Fruit fly (Drosophila melanogaster) whole organism, embryonic: ENCODE data around the gene spidey.

Experiments
- B-H2 ChIP-seq: fragments of 200-800 bp; sonication (Bioruptor generic); optimal IDR thresholded peaks from 2 replicates; lab custom pipeline; 2018; ENCODE audit warnings: missing biosample characterization, mild to moderate bottlenecking, missing genetic modification characterization
- CG10209 ChIP-seq: fragments of 200-800 bp; sonication (Bioruptor generic); optimal IDR thresholded peaks from 3 replicates; lab custom pipeline; 2017; ENCODE audit warnings: missing biosample characterization, mild to moderate bottlenecking, missing genetic modification characterization, missing genetic modification reagents
- CG10321 ChIP-seq: fragments of 200-800 bp; sonication (Bioruptor generic); IDR thresholded peaks from 2 replicates; pipeline ENCODE4 v1.3.6; 2022; ENCODE audit warnings: missing biosample characterization, missing genetic modification characterization
- CG11696 ChIP-seq: fragments of 200-800 bp; sonication (Bioruptor generic); IDR thresholded peaks from 2 replicates; pipeline ENCODE4 v1.3.6; 2022; ENCODE audit warnings: missing biosample characterization, missing genetic modification characterization
- CG12219 ChIP-seq: fragments of 200-800 bp; sonication (Bioruptor generic); optimal IDR thresholded peaks from 3 replicates; lab custom pipeline; 2018; ENCODE audit warnings: missing biosample characterization, mild to moderate bottlenecking, missing genetic modification characterization
- CG12659 ChIP-seq: fragments of 200-800 bp; sonication (Bioruptor generic); optimal IDR thresholded peaks from 3 replicates; lab custom pipeline; 2017; ENCODE audit warnings: mild to moderate bottlenecking, missing biosample characterization, missing genetic modification reagents, missing genetic modification characterization
- CG12942 ChIP-seq: fragments of 200-800 bp; sonication (Bioruptor generic); optimal IDR thresholded peaks from 3 replicates; lab custom pipeline; 2016; ENCODE audit warnings: missing biosample characterization, missing genetic modification characterization
- CG14441 ChIP-seq: fragments of 200-800 bp; sonication (Bioruptor generic); IDR thresholded peaks from 2 replicates; pipeline ENCODE4 v1.3.6; 2022; ENCODE audit warnings: missing biosample characterization, missing genetic modification characterization
- CG14965 ChIP-seq: fragments of 200-800 bp; sonication (Bioruptor generic); optimal IDR thresholded peaks from 2 replicates; lab custom pipeline; 2016; ENCODE audit warnings: missing biosample characterization, missing genetic modification characterization, borderline replicate concordance
- CG17328 ChIP-seq: fragments of 200-800 bp; sonication (Bioruptor generic); IDR thresholded peaks from 2 replicates; pipeline ENCODE4 v1.3.6; 2022; ENCODE audit warnings: missing biosample characterization, missing genetic modification characterization
- CG17385 ChIP-seq: fragments of 200-800 bp; sonication (Bioruptor generic); optimal IDR thresholded peaks from 3 replicates; lab custom pipeline; 2018; ENCODE audit warnings: missing biosample characterization, mild to moderate bottlenecking, missing genetic modification characterization
- CG31365 ChIP-seq: fragments of 200-800 bp; sonication (Bioruptor generic); optimal IDR thresholded peaks from 2 replicates; lab custom pipeline; 2018; ENCODE audit warnings: missing biosample characterization, mild to moderate bottlenecking, missing genetic modification characterization
- CG34376 ChIP-seq: fragments of 200-800 bp; sonication (Bioruptor generic); optimal IDR thresholded peaks from 2 replicates; lab custom pipeline; 2018; ENCODE audit warnings: missing biosample characterization, mild to moderate bottlenecking, missing genetic modification characterization
- CG3838 ChIP-seq: fragments of 200-800 bp; sonication (Bioruptor generic); optimal IDR thresholded peaks from 3 replicates; lab custom pipeline; 2016; ENCODE audit warnings: missing biosample characterization, missing genetic modification characterization
- CG4820 ChIP-seq: fragments of 200-800 bp; sonication (Bioruptor generic); optimal IDR thresholded peaks from 3 replicates; lab custom pipeline; 2016; ENCODE audit warnings: missing biosample characterization, missing genetic modification characterization
- CG6254 ChIP-seq: fragments of 200-800 bp; sonication (Bioruptor generic); optimal IDR thresholded peaks from 3 replicates; lab custom pipeline; 2017; ENCODE audit warnings: mild to moderate bottlenecking, missing biosample characterization, missing genetic modification reagents, missing genetic modification characterization
- CG9215 ChIP-seq: fragments of 200-800 bp; sonication (Bioruptor generic); IDR thresholded peaks from 2 replicates; pipeline ENCODE4 v1.3.6; 2022; ENCODE audit warnings: missing biosample characterization, missing genetic modification characterization
- CG9817 ChIP-seq: fragments of 200-800 bp; sonication (Bioruptor generic); optimal IDR thresholded peaks from 2 replicates; lab custom pipeline; 2018; ENCODE audit warnings: missing biosample characterization, mild to moderate bottlenecking, missing genetic modification characterization, moderate library complexity
- CG9932 ChIP-seq: fragments of 200-800 bp; sonication (Bioruptor generic); IDR thresholded peaks from 2 replicates; pipeline ENCODE4 v1.3.6; 2022; ENCODE audit warnings: missing biosample characterization, missing genetic modification characterization
- Camta ChIP-seq: fragments of 200-800 bp; sonication (Bioruptor generic); optimal IDR thresholded peaks from 2 replicates; lab custom pipeline; 2016; ENCODE audit warnings: missing biosample characterization, missing genetic modification characterization
- Dp ChIP-seq: fragments of 200-800 bp; sonication (Bioruptor generic); optimal IDR thresholded peaks from 2 replicates; lab custom pipeline; 2018; ENCODE audit warnings: missing biosample characterization, mild to moderate bottlenecking, missing genetic modification characterization, moderate library complexity
- ERR ChIP-seq: fragments of 200-800 bp; sonication (Bioruptor generic); optimal IDR thresholded peaks from 2 replicates; lab custom pipeline; 2016; ENCODE audit warnings: missing biosample characterization, missing genetic modification characterization
- Elba2 ChIP-seq: fragments of 200-800 bp; sonication (Bioruptor generic); optimal IDR thresholded peaks from 3 replicates; lab custom pipeline; 2016; ENCODE audit warnings: missing biosample characterization, missing genetic modification characterization
- Hr39 ChIP-seq: fragments of >200 bp; optimal IDR thresholded peaks from 2 replicates; lab custom pipeline; 2017
- Hr78 ChIP-seq, 2 experiments: fragments of 200-800 bp in 1 of 2; fragments of >200 bp in 1 of 2; sonication (Bioruptor generic) in 1 of 2; optimal IDR thresholded peaks; 2 replicates each; lab custom pipeline; 2017 to 2019; ENCODE audit warnings: missing biosample characterization in 2 of 2, missing genetic modification characterization in 2 of 2, mild to moderate bottlenecking in 1 of 2, moderate library complexity in 1 of 2
- Jarid2 ChIP-seq: fragments of 200-800 bp; sonication (Bioruptor generic); optimal IDR thresholded peaks from 3 replicates; lab custom pipeline; 2017; ENCODE audit warnings: mild to moderate bottlenecking, missing biosample characterization, missing genetic modification reagents, missing genetic modification characterization
- Neu2 ChIP-seq: fragments of 200-800 bp; sonication (Bioruptor generic); optimal IDR thresholded peaks from 3 replicates; lab custom pipeline; 2016; ENCODE audit warnings: missing biosample characterization, missing genetic modification characterization, borderline replicate concordance
- Rx ChIP-seq: fragments of 200-800 bp; sonication (Bioruptor generic); IDR thresholded peaks from 2 replicates; pipeline ENCODE4 v1.3.6; 2022; ENCODE audit warnings: missing biosample characterization, missing genetic modification characterization
- Xbp1 ChIP-seq: fragments of 200-800 bp; sonication (Bioruptor generic); optimal IDR thresholded peaks from 3 replicates; lab custom pipeline; 2016; ENCODE audit warnings: missing biosample characterization, mild to moderate bottlenecking, missing genetic modification characterization
- ac ChIP-seq: fragments of 200-800 bp; sonication (Bioruptor generic); optimal IDR thresholded peaks from 3 replicates; lab custom pipeline; 2017; ENCODE audit warnings: missing biosample characterization, mild to moderate bottlenecking, missing genetic modification characterization
- al ChIP-seq: fragments of 200-800 bp; sonication (Bioruptor generic); IDR thresholded peaks from 2 replicates; pipeline ENCODE4 v1.3.6; 2022; ENCODE audit warnings: missing biosample characterization, missing genetic modification characterization
- btn ChIP-seq: fragments of 200-800 bp; sonication (Bioruptor generic); optimal IDR thresholded peaks from 2 replicates; lab custom pipeline; 2016; ENCODE audit warnings: missing biosample characterization, missing genetic modification characterization
- dmrt99B ChIP-seq: fragments of 200-800 bp; sonication (Bioruptor generic); optimal IDR thresholded peaks from 2 replicates; lab custom pipeline; 2018; ENCODE audit warnings: missing biosample characterization, mild to moderate bottlenecking, missing genetic modification characterization, moderate library complexity
- esg ChIP-seq: fragments of 200-800 bp; sonication (Bioruptor generic); conservative IDR thresholded peaks from 2 replicates; pipeline ENCODE4 v1.3.6; 2022; ENCODE audit warnings: missing biosample characterization, missing genetic modification characterization
- gsb-n ChIP-seq: fragments of 200-800 bp; sonication (Bioruptor generic); optimal IDR thresholded peaks from 3 replicates; lab custom pipeline; 2018; ENCODE audit warnings: missing biosample characterization, mild to moderate bottlenecking, missing genetic modification characterization
- luna ChIP-seq: fragments of 200-800 bp; sonication (Bioruptor generic); optimal IDR thresholded peaks from 2 replicates; lab custom pipeline; 2016; ENCODE audit warnings: missing biosample characterization, missing genetic modification characterization
- org-1 ChIP-seq: fragments of 200-800 bp; sonication (Bioruptor generic); optimal IDR thresholded peaks from 2 replicates; lab custom pipeline; 2017; ENCODE audit warnings: missing biosample characterization, missing genetic modification characterization
- sc ChIP-seq, 3 experiments: fragments of >200 bp in 2 of 3; fragments of 200-800 bp in 1 of 3; sonication (Bioruptor generic) in 1 of 3; optimal IDR thresholded peaks; 2 replicates in 2 of 3; 3 replicates in 1 of 3; lab custom pipeline; 2017; ENCODE audit warnings: mild to moderate bottlenecking in 1 of 3, missing biosample characterization in 1 of 3, missing genetic modification characterization in 1 of 3, missing genetic modification reagents in 1 of 3
- schlank ChIP-seq: fragments of 200-800 bp; sonication (Bioruptor generic); optimal IDR thresholded peaks from 2 replicates; lab custom pipeline; 2018; ENCODE audit warnings: missing biosample characterization, mild to moderate bottlenecking, missing genetic modification characterization
- scrt ChIP-seq: fragments of 200-800 bp; sonication (Bioruptor generic); optimal IDR thresholded peaks from 2 replicates; lab custom pipeline; 2018; ENCODE audit warnings: missing biosample characterization, mild to moderate bottlenecking, missing genetic modification characterization, moderate library complexity
- sens-2 ChIP-seq: fragments of 200-800 bp; sonication (Bioruptor generic); IDR thresholded peaks from 2 replicates; pipeline ENCODE4 v1.3.6; 2022; ENCODE audit warnings: missing biosample characterization, missing genetic modification characterization
- ttk ChIP-seq: fragments of 200-800 bp; sonication (Bioruptor generic); IDR thresholded peaks from 2 replicates; pipeline ENCODE4 v2.1.2; 2022; ENCODE audit warnings: missing biosample characterization, missing genetic modification characterization
- tup ChIP-seq: fragments of 200-800 bp; sonication (Bioruptor generic); optimal IDR thresholded peaks from 2 replicates; lab custom pipeline; 2016; ENCODE audit warnings: missing biosample characterization, mild to moderate bottlenecking, missing genetic modification characterization, moderate library complexity
- vfl ChIP-seq: fragments of 200-800 bp; sonication (Bioruptor generic); optimal IDR thresholded peaks from 2 replicates; lab custom pipeline; 2016; ENCODE audit warnings: missing biosample characterization, missing genetic modification characterization
- zen2 ChIP-seq: fragments of 200-800 bp; sonication (Bioruptor generic); IDR thresholded peaks from 3 replicates; pipeline ENCODE4 v1.3.6; 2022; ENCODE audit warnings: missing biosample characterization, missing genetic modification characterization; ENCODE audit not compliant: partially characterized antibody

spidey gene

dm6 chrX:7938482-7938804 is 29.7 kb downstream of the spidey start (continued):
- no peak for TF ChIP-seq schlank (tag; lab: Kevin White, UChicago)
- no peak for TF ChIP-seq CG12659 (GFP tag; lab: Kevin White, UChicago)
- peak; percentile 4 for TF ChIP-seq CG10209 (GFP tag; lab: Kevin White, UChicago)
- TF ChIP-seq, all 482 proteins: peak for 19

dm6 chrX:7944151-7944713 is 35.5 kb downstream of the spidey start:
- TF ChIP-seq Elba2 (GFP tag; lab: Kevin White, UChicago) (peak; percentile 62), Camta (GFP tag; lab: Kevin White, UChicago) (no peak), sc (optimal IDR thresholded peaks at IDR 0.05; lab: Kevin White, UChicago) (no peak), sc (GFP tag; optimal IDR thresholded peaks at IDR 0.05; lab: Kevin White, UChicago) (no peak), Xbp1 (GFP tag; lab: Kevin White, UChicago) (no peak), tup (GFP tag; lab: Kevin White, UChicago) (no peak), B-H2 (GFP tag; lab: Kevin White, UChicago) (peak; percentile 16), org-1 (GFP tag; lab: Kevin White, UChicago) (no peak), Jarid2 (GFP tag; lab: Kevin White, UChicago) (peak; percentile 5), scrt (GFP tag; lab: Kevin White, UChicago) (no peak), sens-2 (GFP tag; lab: Robert Waterston, UW) (0 out of 2 replicates have a peak, but pooled peaks have one; percentile 15), CG17385 (peak; percentile 85), CG11696 (no peak), ttk (no peak), CG12942 (no peak), zen2 (no peak), CG4820 (GFP tag; lab: Kevin White, UChicago) (no peak), vfl (GFP tag; lab: Kevin White, UChicago) (no peak), Neu2 (GFP tag; lab: Kevin White, UChicago) (no peak), CG31365 (peak; percentile 57)

dm6 chrX:7944772-7945722 is 36.3 kb downstream of the spidey start:
- peak; percentile 27 for TF ChIP-seq dmrt99B (tag; lab: Kevin White, UChicago)
- TF ChIP-seq CG14441 = 0 out of 2 replicates have a peak, but pooled peaks have one; percentile 35
- no peak for TF ChIP-seq CG12219
- peak in 1 of 2 experiments; percentile 99 for TF ChIP-seq Hr78 (GFP tag; optimal IDR thresholded peaks at IDR 0.05; lab: Kevin White, UChicago)
- TF ChIP-seq ac (GFP tag; lab: Kevin White, UChicago) = no peak
- TF ChIP-seq gsb-n (tag; lab: Kevin White, UChicago) = no peak
- TF ChIP-seq ERR = no peak
- no peak for TF ChIP-seq CG14965 (GFP tag; lab: Kevin White, UChicago)
- TF ChIP-seq CG9215 (GFP tag; lab: Robert Waterston, UW) = no peak
- TF ChIP-seq Elba2 (GFP tag; lab: Kevin White, UChicago) = no peak
- TF ChIP-seq CG6254 (GFP tag; lab: Kevin White, UChicago) = no peak
- TF ChIP-seq btn (GFP tag; lab: Kevin White, UChicago) = no peak
- no peak for TF ChIP-seq luna (GFP tag; lab: Kevin White, UChicago)
- TF ChIP-seq CG17328 (GFP tag; lab: Robert Waterston, UW) = no peak
- no peak for TF ChIP-seq CG10321 (GFP tag; lab: Robert Waterston, UW)
- TF ChIP-seq Dp (GFP tag; lab: Kevin White, UChicago) = no peak
- no peak for TF ChIP-seq Hr39
- TF ChIP-seq Xbp1 (GFP tag; lab: Kevin White, UChicago) = peak; percentile 41
- TF ChIP-seq CG9817 = no peak
- TF ChIP-seq CG9932 (GFP tag; lab: Robert Waterston, UW) = peak; percentile 31; the same call in 1 of the 2 replicates
- peak; percentile 34; the same call in 1 of the 2 replicates for TF ChIP-seq al (GFP tag; lab: Robert Waterston, UW)
- TF ChIP-seq CG34376 (GFP tag; lab: Kevin White, UChicago) = peak; percentile 61
- no peak for TF ChIP-seq Rx (GFP tag; lab: Robert Waterston, UW)
- TF ChIP-seq CG3838 (GFP tag; lab: Kevin White, UChicago) = no peak
- no peak for TF ChIP-seq esg (GFP tag; lab: Robert Waterston, UW)
